Fruit fly (Drosophila melanogaster) Kc167 (cell line): ENCODE data around the gene CG4751.

Source experiments
- Myc ChIP-seq: fragments of >200 bp; optimal IDR thresholded peaks from 2 replicates; lab custom pipeline; 2017; ENCODE audit warnings: missing external identifiers
- h ChIP-seq: fragments of >200 bp; optimal IDR thresholded peaks from 3 replicates; lab custom pipeline; 2018; ENCODE audit warnings: missing external identifiers
- psq ChIP-seq: fragments of >200 bp; optimal IDR thresholded peaks from 2 replicates; lab custom pipeline; 2017; ENCODE audit warnings: missing external identifiers

dm6 chr2L:11148969-11149368 lies 18.4 kb downstream of the CG4751 start, which contains the start of gene Gyc32E:
- no peak for TF ChIP-seq psq (lab: Kevin White, UChicago)
- TF ChIP-seq h = no peak
- TF ChIP-seq Myc (lab: Kevin White, UChicago) = no peak
